Worm (Caenorhabditis elegans): ENCODE results near the gene C26F1.3.

Gene C26F1.3

ce11 chrV:7728003-7728678, 49.0 kb upstream of the C26F1.3 start (continued):
- no peak for TF ChIP-seq F33H1.4 (GFP tag; IDR thresholded peaks at IDR 0.05)
- no peak for TF ChIP-seq nhr-179 (tag; optimal IDR thresholded peaks at IDR 0.05)
- TF ChIP-seq madf-3 (GFP tag; IDR thresholded peaks at IDR 0.05) = no peak
- no peak for TF ChIP-seq ztf-25 (GFP tag; IDR thresholded peaks at IDR 0.05)
- no peak for TF ChIP-seq unc-62 (GFP tag; optimal IDR thresholded peaks at IDR 0.05)
- TF ChIP-seq snpc-1.3 (tag; optimal IDR thresholded peaks at IDR 0.05; ENCODE audit: insufficient read depth) = no peak
- TF ChIP-seq Y79H2A.3 (GFP tag; conservative IDR thresholded peaks at IDR 0.05) = no peak
- no peak for TF ChIP-seq aptf-3 (GFP tag; IDR thresholded peaks at IDR 0.05)
- no peak for TF ChIP-seq D2030.7 (GFP tag; IDR thresholded peaks at IDR 0.05)
- TF ChIP-seq ceh-27 (GFP tag; optimal IDR thresholded peaks at IDR 0.05) = peak; percentile 48
- no peak for TF ChIP-seq ztf-28 (GFP tag; IDR thresholded peaks at IDR 0.05)
- no peak for TF ChIP-seq rpc-1 (optimal IDR thresholded peaks at IDR 0.05)
- no peak for TF ChIP-seq rpc-1 (tag; optimal IDR thresholded peaks at IDR 0.05)
- no peak for TF ChIP-seq ceh-40 (GFP tag; IDR thresholded peaks at IDR 0.05)
- no peak for TF ChIP-seq tbx-9 (tag; optimal IDR thresholded peaks at IDR 0.05; ENCODE audit: borderline replicate concordance)
- no peak for TF ChIP-seq repo-1 (tag; optimal IDR thresholded peaks at IDR 0.05)
- TF ChIP-seq rcor-1 (GFP tag; IDR thresholded peaks at IDR 0.05) = no peak
- peak; percentile 39 for TF ChIP-seq chd-7 (tag; optimal IDR thresholded peaks at IDR 0.05)
- TF ChIP-seq madf-8 (GFP tag; conservative IDR thresholded peaks at IDR 0.05) = no peak
- TF ChIP-seq hsf-1 (GFP tag; IDR thresholded peaks at IDR 0.05) = no peak
- TF ChIP-seq ets-4 (GFP tag; optimal IDR thresholded peaks at IDR 0.05) = no peak
- peak in 1 of 3 experiments; percentile 77 for TF ChIP-seq lin-35 (GFP tag; optimal IDR thresholded peaks at IDR 0.05)
- TF ChIP-seq F57C9.4 (tag; optimal IDR thresholded peaks at IDR 0.05) = no peak
- no peak for TF ChIP-seq ccch-3 (GFP tag; optimal IDR thresholded peaks at IDR 0.05)
- TF ChIP-seq Y53F4B.3 (GFP tag; IDR thresholded peaks at IDR 0.05) = no peak
- TF ChIP-seq let-607 (tag; optimal IDR thresholded peaks at IDR 0.05) = peak; percentile 2 to 23
- no peak for TF ChIP-seq B0261.1 (tag; optimal IDR thresholded peaks at IDR 0.05)
- no peak for TF ChIP-seq egl-44 (GFP tag; IDR thresholded peaks at IDR 0.05)
- TF ChIP-seq T07F8.4 (tag; optimal IDR thresholded peaks at IDR 0.05) = no peak
- TF ChIP-seq egl-18 (GFP tag; IDR thresholded peaks at IDR 0.05) = no peak
- TF ChIP-seq pbrm-1 (GFP tag; IDR thresholded peaks at IDR 0.05) = 0 out of 2 replicates have a peak, but pooled peaks have one; percentile 25
- no peak for TF ChIP-seq ekl-4 (GFP tag; IDR thresholded peaks at IDR 0.05)
- TF ChIP-seq T26A5.8 (tag; optimal IDR thresholded peaks at IDR 0.05) = no peak
- TF ChIP-seq lsl-1 (GFP tag; optimal IDR thresholded peaks at IDR 0.05) = no peak
- TF ChIP-seq attf-5 (GFP tag; optimal IDR thresholded peaks at IDR 0.05) = peak; percentile 53
- no peak for TF ChIP-seq hlh-26 (GFP tag; conservative IDR thresholded peaks at IDR 0.05)
- TF ChIP-seq sptf-2 (GFP tag; optimal IDR thresholded peaks at IDR 0.05) = no peak
- no peak for TF ChIP-seq Y67H2A.10 (GFP tag; conservative IDR thresholded peaks at IDR 0.05)
- no peak for TF ChIP-seq xnd-1 (tag; optimal IDR thresholded peaks at IDR 0.05)
- TF ChIP-seq athp-1 (tag; optimal IDR thresholded peaks at IDR 0.05) = peak; percentile 22
- no peak for TF ChIP-seq attf-3 (GFP tag; conservative IDR thresholded peaks at IDR 0.05)
- TF ChIP-seq nfya-2 (GFP tag; IDR thresholded peaks at IDR 0.05) = no peak
- TF ChIP-seq F22D6.2 (tag; optimal IDR thresholded peaks at IDR 0.05) = no peak
- no peak for TF ChIP-seq lir-1 (GFP tag; conservative IDR thresholded peaks at IDR 0.05)
- no peak for TF ChIP-seq B0019.2 (GFP tag; conservative IDR thresholded peaks at IDR 0.05)
- TF ChIP-seq dpl-1 (GFP tag; optimal IDR thresholded peaks at IDR 0.05) = no peak
- TF ChIP-seq mcd-1 (GFP tag; IDR thresholded peaks at IDR 0.05) = peak; percentile 67
- TF ChIP-seq lin-54 (GFP tag; optimal IDR thresholded peaks at IDR 0.05) = no peak
- TF ChIP-seq sdz-38 (tag; optimal IDR thresholded peaks at IDR 0.05) = no peak

Data from whole organism, young adult.